Worm (Caenorhabditis elegans) whole organism, L4 larva: ENCODE measurements around the gene col-73.
A peak's percentile ranks its signal among the peaks of the same experiment; 100 is the strongest.

Experiments
- F10B5.3 ChIP-seq: sonication (generic microtip); optimal IDR thresholded peaks from 2 replicates; lab custom pipeline; 2016; ENCODE audit warnings: mild to moderate bottlenecking, missing genetic modification characterization, missing compliant biosample characterization
- F26F4.8 ChIP-seq: fragments of 200-800 bp; sonication (Bioruptor generic); conservative IDR thresholded peaks from 2 replicates; pipeline ENCODE4 v1.3.6; 2022; ENCODE audit warnings: missing genetic modification characterization, missing compliant biosample characterization
- F37D6.2 ChIP-seq: sonication (generic microtip); optimal IDR thresholded peaks from 2 replicates; lab custom pipeline; 2016; ENCODE audit warnings: mild to moderate bottlenecking, missing genetic modification characterization, missing compliant biosample characterization
- F44E2.7 ChIP-seq: fragments of 200-800 bp; sonication (Bioruptor generic); IDR thresholded peaks from 2 replicates; pipeline ENCODE4 v2.1.2; 2022; ENCODE audit warnings: missing genetic modification characterization, missing compliant biosample characterization
- F49E8.2 ChIP-seq: sonication (generic microtip); optimal IDR thresholded peaks from 2 replicates; lab custom pipeline; 2016; ENCODE audit warnings: missing compliant biosample characterization, mild to moderate bottlenecking, missing genetic modification characterization, borderline replicate concordance
- T20F7.1 ChIP-seq: fragments of 200-800 bp; sonication (Bioruptor generic); optimal IDR thresholded peaks from 2 replicates; lab custom pipeline; 2018; ENCODE audit warnings: mild to moderate bottlenecking, missing genetic modification characterization, missing compliant biosample characterization
- T26A8.4 ChIP-seq: fragments of 200-800 bp; sonication (Bioruptor generic); IDR thresholded peaks from 2 replicates; pipeline ENCODE4 v1.3.6; 2022; ENCODE audit warnings: missing genetic modification characterization, missing compliant biosample characterization
- Y105C5A.15 ChIP-seq: fragments of 200-800 bp; sonication (Bioruptor generic); IDR thresholded peaks from 2 replicates; pipeline ENCODE4 v1.3.6; 2022; ENCODE audit warnings: missing genetic modification characterization, missing compliant biosample characterization
- Y48G9A.11 ChIP-seq: fragments of 200-800 bp; sonication (Bioruptor generic); IDR thresholded peaks from 2 replicates; pipeline ENCODE4 v1.3.6; 2022; ENCODE audit warnings: missing genetic modification reagents, missing genetic modification characterization, missing compliant biosample characterization
- ZK337.2 ChIP-seq: fragments of 200-800 bp; sonication (Bioruptor generic); IDR thresholded peaks from 2 replicates; pipeline ENCODE4 v1.3.6; 2022; ENCODE audit warnings: missing genetic modification reagents, missing genetic modification characterization, missing compliant biosample characterization
- aha-1 ChIP-seq: fragments of 150-350 bp; peaks from one replicate; lab custom pipeline; 2014; ENCODE audit warnings: missing biosample characterization, missing genetic modification characterization
- ceh-32 ChIP-seq: sonication (generic microtip); optimal IDR thresholded peaks from 2 replicates; lab custom pipeline; 2016; ENCODE audit warnings: mild to moderate bottlenecking, missing genetic modification characterization, missing compliant biosample characterization; ENCODE audit not compliant: poor library complexity
- ceh-44 ChIP-seq: fragments of 200-800 bp; sonication (Bioruptor generic); IDR thresholded peaks from 2 replicates; pipeline ENCODE4 v1.3.6; 2022; ENCODE audit warnings: missing genetic modification reagents, missing genetic modification characterization, missing compliant biosample characterization
- ceh-62 ChIP-seq: sonication (generic microtip); optimal IDR thresholded peaks from 2 replicates; lab custom pipeline; 2017; ENCODE audit warnings: missing biosample characterization, missing genetic modification characterization
- ceh-82 ChIP-seq: sonication (generic microtip); optimal IDR thresholded peaks from 2 replicates; lab custom pipeline; 2017; ENCODE audit warnings: missing biosample characterization, missing genetic modification characterization
- ces-1 ChIP-seq: fragments of 150-350 bp; sonication (generic microtip); optimal IDR thresholded peaks from 4 replicates; lab custom pipeline; 2014; ENCODE audit warnings: missing biosample characterization, missing genetic modification reagents, missing genetic modification characterization
- daf-19 ChIP-seq: fragments of 200-800 bp; sonication (Bioruptor generic); conservative IDR thresholded peaks from 2 replicates; pipeline ENCODE4 v1.3.6; 2022; ENCODE audit warnings: missing genetic modification characterization, missing compliant biosample characterization
- dmd-6 ChIP-seq: fragments of 200-800 bp; sonication (Bioruptor generic); IDR thresholded peaks from 2 replicates; pipeline ENCODE4 v1.3.6; 2022; ENCODE audit warnings: missing genetic modification reagents, missing genetic modification characterization, missing compliant biosample characterization
- dmd-9 ChIP-seq: fragments of 200-800 bp; sonication (Bioruptor generic); IDR thresholded peaks from 2 replicates; pipeline ENCODE4 v1.3.6; 2022; ENCODE audit warnings: missing genetic modification reagents, missing genetic modification characterization, missing compliant biosample characterization
- duxl-1 ChIP-seq: sonication (generic microtip); optimal IDR thresholded peaks from 2 replicates; lab custom pipeline; 2016; ENCODE audit warnings: mild to moderate bottlenecking, missing genetic modification characterization, moderate library complexity, missing compliant biosample characterization; ENCODE audit not compliant: poor library complexity
- dve-1 ChIP-seq: sonication (generic microtip); optimal IDR thresholded peaks from 2 replicates; lab custom pipeline; 2017; ENCODE audit warnings: antibody characterized with exemption, mild to moderate bottlenecking, missing genetic modification characterization, missing compliant biosample characterization; ENCODE audit not compliant: insufficient read depth
- egl-27 ChIP-seq: sonication (generic microtip); optimal IDR thresholded peaks from 3 replicates; lab custom pipeline; 2017; ENCODE audit warnings: missing biosample characterization, missing genetic modification reagents, missing genetic modification characterization
- fkh-10 ChIP-seq: fragments of 150-350 bp; optimal IDR thresholded peaks from 2 replicates; lab custom pipeline; 2014; ENCODE audit warnings: missing biosample characterization, missing genetic modification reagents, missing genetic modification characterization
- hif-1 ChIP-seq, 2 experiments: sonication (generic microtip); optimal IDR thresholded peaks; 2 replicates each; lab custom pipeline; 2016 to 2017; ENCODE audit warnings: missing compliant biosample characterization in 2 of 2, missing genetic modification characterization in 2 of 2, missing genetic modification reagents in 2 of 2, missing genotype in 2 of 2, mild to moderate bottlenecking in 1 of 2
- hlh-11 ChIP-seq: fragments of 200-800 bp; sonication (Bioruptor generic); optimal IDR thresholded peaks from 2 replicates; lab custom pipeline; 2018; ENCODE audit warnings: mild to moderate bottlenecking, missing genetic modification characterization, missing compliant biosample characterization
- hmg-1.1 ChIP-seq: fragments of 200-800 bp; sonication (Bioruptor generic); IDR thresholded peaks from 2 replicates; pipeline ENCODE4 v1.3.6; 2022; ENCODE audit warnings: missing genetic modification reagents, missing genetic modification characterization, missing compliant biosample characterization
- jun-1 ChIP-seq: fragments of 150-350 bp; optimal IDR thresholded peaks from 2 replicates; lab custom pipeline; 2014; ENCODE audit warnings: missing biosample characterization, missing genetic modification reagents, missing genetic modification characterization
- lin-1 ChIP-seq: fragments of 200-800 bp; sonication (Bioruptor generic); IDR thresholded peaks from 2 replicates; pipeline ENCODE4 v1.3.6; 2022; ENCODE audit warnings: missing genetic modification reagents, missing genetic modification characterization, missing compliant biosample characterization
- lin-13 ChIP-seq: fragments of 150-350 bp; optimal IDR thresholded peaks from 2 replicates; lab custom pipeline; 2014; ENCODE audit warnings: missing biosample characterization, missing genetic modification reagents, missing genetic modification characterization
- lin-29 ChIP-seq: fragments of 200-800 bp; sonication (Bioruptor generic); IDR thresholded peaks from 2 replicates; pipeline ENCODE4 v1.3.6; 2022; ENCODE audit warnings: missing genetic modification reagents, missing genetic modification characterization, missing compliant biosample characterization
- lir-3 ChIP-seq: sonication (generic microtip); optimal IDR thresholded peaks from 2 replicates; lab custom pipeline; 2016; ENCODE audit warnings: mild to moderate bottlenecking, missing genetic modification characterization, missing compliant biosample characterization
- madf-5 ChIP-seq, 2 experiments: fragments of 200-800 bp; sonication (Bioruptor generic); IDR thresholded peaks; 2 replicates each; pipeline ENCODE4 v1.3.6; 2022; ENCODE audit warnings: missing compliant biosample characterization in 2 of 2, missing genetic modification characterization in 2 of 2
- madf-9 ChIP-seq: fragments of 200-800 bp; sonication (Bioruptor generic); conservative IDR thresholded peaks from 2 replicates; pipeline ENCODE4 v1.3.6; 2022; ENCODE audit warnings: missing genetic modification reagents, missing genetic modification characterization, missing compliant biosample characterization
- mdt-29 ChIP-seq: fragments of 200-800 bp; sonication (Bioruptor generic); IDR thresholded peaks from 2 replicates; pipeline ENCODE4 v1.3.6; 2022; ENCODE audit warnings: missing genetic modification reagents, missing genetic modification characterization, missing compliant biosample characterization
- mxl-3 ChIP-seq: fragments of 200-800 bp; sonication (Bioruptor generic); optimal IDR thresholded peaks from 2 replicates; lab custom pipeline; 2018; ENCODE audit warnings: mild to moderate bottlenecking, missing genetic modification characterization, missing compliant biosample characterization
- nhr-102 ChIP-seq: sonication (generic microtip); optimal IDR thresholded peaks from 2 replicates; lab custom pipeline; 2016; ENCODE audit warnings: mild to moderate bottlenecking, missing genetic modification characterization, moderate library complexity, missing compliant biosample characterization
- nhr-25 ChIP-seq: sonication (generic microtip); optimal IDR thresholded peaks from 2 replicates; lab custom pipeline; 2017; ENCODE audit warnings: missing genetic modification characterization, mild to moderate bottlenecking, missing compliant biosample characterization, antibody characterized with exemption, moderate library complexity, borderline replicate concordance; ENCODE audit not compliant: insufficient read depth
- nhr-42 ChIP-seq: fragments of 200-800 bp; sonication (Bioruptor generic); IDR thresholded peaks from 2 replicates; pipeline ENCODE4 v1.3.6; 2022; ENCODE audit warnings: missing genetic modification characterization, missing compliant biosample characterization
- php-3 ChIP-seq: fragments of 200-800 bp; sonication (Bioruptor generic); IDR thresholded peaks from 2 replicates; pipeline ENCODE4 v1.3.6; 2022; ENCODE audit warnings: missing genetic modification reagents, missing genetic modification characterization, missing compliant biosample characterization
- rbr-2 ChIP-seq: sonication (generic microtip); optimal IDR thresholded peaks from 2 replicates; lab custom pipeline; 2016; ENCODE audit warnings: missing genotype, missing genetic modification characterization, missing compliant biosample characterization
- saeg-2 ChIP-seq: fragments of 200-800 bp; sonication (Bioruptor generic); IDR thresholded peaks from 2 replicates; pipeline ENCODE4 v1.3.6; 2022; ENCODE audit warnings: missing genetic modification reagents, missing genetic modification characterization, missing compliant biosample characterization
- snpc-1.2 ChIP-seq: fragments of 200-800 bp; sonication (Bioruptor generic); IDR thresholded peaks from 2 replicates; pipeline ENCODE4 v1.3.6; 2022; ENCODE audit warnings: missing genetic modification reagents, missing genetic modification characterization, missing compliant biosample characterization
- snpc-4 ChIP-seq: fragments of 150-350 bp; optimal IDR thresholded peaks from 2 replicates; lab custom pipeline; 2014; ENCODE audit warnings: missing biosample characterization, missing genetic modification characterization
- unc-130 ChIP-seq: sonication (generic microtip); optimal IDR thresholded peaks from 2 replicates; lab custom pipeline; 2016; ENCODE audit warnings: missing genetic modification reagents, missing genetic modification characterization, missing compliant biosample characterization
- unc-62 ChIP-seq, 3 experiments: fragments of 150-350 bp in 1 of 3; sonication (generic microtip); optimal IDR thresholded peaks in 2 of 3; peaks in 1 of 3; 1 replicate in 1 of 3; 2 replicates in 2 of 3; lab custom pipeline; 2014 to 2017; ENCODE audit warnings: missing biosample characterization in 3 of 3, missing genetic modification characterization in 3 of 3, missing genetic modification reagents in 3 of 3, missing genotype in 1 of 3
- zfp-2 ChIP-seq: sonication (generic microtip); optimal IDR thresholded peaks from 2 replicates; lab custom pipeline; 2016; ENCODE audit warnings: mild to moderate bottlenecking, missing genetic modification characterization, missing compliant biosample characterization
- zfp-3 ChIP-seq: fragments of 200-800 bp; sonication (Bioruptor generic); conservative IDR thresholded peaks from 2 replicates; pipeline ENCODE4 v1.3.6; 2022; ENCODE audit warnings: missing genetic modification reagents, missing genetic modification characterization, missing compliant biosample characterization
- zip-2 ChIP-seq: fragments of 150-350 bp; optimal IDR thresholded peaks from 2 replicates; lab custom pipeline; 2014; ENCODE audit warnings: missing biosample characterization, missing genetic modification characterization
- ztf-7 ChIP-seq: fragments of 150-350 bp; optimal IDR thresholded peaks from 2 replicates; lab custom pipeline; 2014; ENCODE audit warnings: missing biosample characterization, missing genetic modification characterization

Gene col-73

DNA sequence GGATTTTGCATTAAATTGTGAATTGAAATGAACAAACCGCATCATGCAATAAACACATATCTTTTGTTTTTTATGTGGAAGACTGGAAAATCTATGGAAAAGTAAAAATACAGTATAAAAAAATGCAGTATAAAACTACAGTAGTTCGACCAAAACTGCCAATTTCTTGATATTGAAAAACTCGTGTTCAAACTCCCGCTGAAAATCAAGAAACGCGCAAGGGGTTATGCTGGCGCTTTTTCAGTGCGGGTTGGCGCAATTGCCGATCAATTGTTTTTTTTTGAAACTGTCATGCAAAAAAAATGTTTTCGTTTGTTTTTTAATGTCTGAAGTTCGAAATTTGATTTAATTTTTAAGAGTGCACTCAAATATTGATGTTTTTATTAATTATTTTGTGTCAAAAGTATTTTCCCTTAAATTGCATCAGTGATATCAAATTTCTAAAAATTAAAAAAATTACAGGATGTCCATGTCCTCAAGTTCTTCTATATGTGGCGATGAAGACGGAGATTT lies 21.3 kb downstream of the col-73 start, which contains the start of gene dnj-9 (continued):
- TF ChIP-seq mxl-3 (GFP tag; lab: Kevin White, UChicago) (peak; percentile 55), lir-3 (peak; percentile 18), F44E2.7 (GFP tag; lab: Robert Waterston, UW) (no peak), hif-1 (tag; optimal IDR thresholded peaks at IDR 0.05; lab: Kevin White, UChicago) (peak; percentile 52 to 72), snpc-1.2 (peak; percentile 73; the same call in 1 of the 2 replicates), saeg-2 (peak; percentile 91), lin-13 (GFP tag; lab: Kevin White, UChicago) (peak; percentile 81), ces-1 (GFP tag; lab: Kevin White, UChicago) (peak; percentile 52), fkh-10 (GFP tag; lab: Kevin White, UChicago) (peak; percentile 86), F10B5.3 (tag; lab: Kevin White, UChicago) (peak; percentile 93), dmd-9 (peak; percentile 90), ceh-82 (no peak), ceh-32 (peak; percentile 62), F49E8.2 (tag; lab: Kevin White, UChicago) (peak; percentile 89), lin-1 (GFP tag; lab: Robert Waterston, UW) (peak; percentile 89), nhr-42 (GFP tag; lab: Robert Waterston, UW) (peak; percentile 82), Y48G9A.11 (peak; percentile 72), duxl-1 (peak; percentile 92), egl-27 (tag; lab: Kevin White, UChicago) (no peak), hmg-1.1 (GFP tag; lab: Robert Waterston, UW) (peak; percentile 92), hlh-11 (tag; lab: Kevin White, UChicago) (peak; percentile 92), zfp-3 (GFP tag; lab: Robert Waterston, UW) (peak; percentile 94), mdt-29 (peak; percentile 79; the same call in 1 of the 2 replicates), rbr-2 (peak; percentile 94), unc-62 (GFP tag; optimal IDR thresholded peaks at IDR 0.05 in 1 of 2; lab: Kevin White, UChicago) (peak in 1 of 2 experiments; percentile 98), unc-62 (tag; optimal IDR thresholded peaks at IDR 0.05; lab: Kevin White, UChicago) (no peak), jun-1 (tag; lab: Kevin White, UChicago) (peak; percentile 69), F37D6.2 (tag; lab: Kevin White, UChicago) (peak; percentile 89), F26F4.8 (GFP tag; lab: Robert Waterston, UW) (no peak), nhr-102 (tag; lab: Kevin White, UChicago) (peak; percentile 97), T20F7.1 (GFP tag; lab: Kevin White, UChicago) (peak; percentile 88), dmd-6 (GFP tag; lab: Robert Waterston, UW) (peak; percentile 94), unc-130 (peak; percentile 52), dve-1 (tag; lab: Kevin White, UChicago) (peak; percentile 98), aha-1 (tag; lab: Kevin White, UChicago) (peak; percentile 99), php-3 (GFP tag; lab: Robert Waterston, UW) (peak; percentile 80), snpc-4 (tag; lab: Kevin White, UChicago) (peak; percentile 19), ceh-62 (tag; lab: Kevin White, UChicago) (no peak), ceh-44 (0 out of 2 replicates have a peak, but pooled peaks have one; percentile 20), madf-9 (GFP tag; lab: Robert Waterston, UW) (peak; percentile 63), lin-29 (GFP tag; lab: Robert Waterston, UW) (peak; percentile 87), zip-2 (tag; lab: Kevin White, UChicago) (peak; percentile 64), zfp-2 (peak; percentile 65), madf-5 (GFP tag; IDR thresholded peaks at IDR 0.05; lab: Robert Waterston, UW) (no peak), ZK337.2 (GFP tag; lab: Robert Waterston, UW) (peak; percentile 56; the same call in 1 of the 2 replicates), Y105C5A.15 (GFP tag; lab: Robert Waterston, UW) (no peak), nhr-25 (tag; lab: Kevin White, UChicago) (peak; percentile 88), T26A8.4 (GFP tag; lab: Robert Waterston, UW) (peak; percentile 95), daf-19 (peak; percentile 45; the same call in 1 of the 2 replicates), ztf-7 (tag; lab: Kevin White, UChicago) (peak; percentile 82)
